Worm (Caenorhabditis elegans) whole organism, young adult: ENCODE measurements around the gene ZK418.6.

Source experiments
- B0336.3 ChIP-seq: fragments of 200-800 bp; sonication (Bioruptor generic); IDR thresholded peaks from 2 replicates; pipeline ENCODE4 v1.3.6; 2022; ENCODE audit warnings: missing genetic modification characterization, missing compliant biosample characterization
- ama-1 ChIP-seq, 3 experiments: fragments of 150-350 bp in 1 of 3; sonication (generic microtip) in 2 of 3; optimal IDR thresholded peaks; 2 replicates each; lab custom pipeline; 2014 to 2018; ENCODE audit warnings: missing biosample characterization in 2 of 3, missing genetic modification characterization in 2 of 3, missing genetic modification reagents in 2 of 3
- cebp-2 ChIP-seq: fragments of 200-800 bp; sonication (Bioruptor generic); IDR thresholded peaks from 2 replicates; pipeline ENCODE4 v1.3.6; 2022; ENCODE audit warnings: missing genetic modification characterization, missing compliant biosample characterization
- ceh-100 ChIP-seq: fragments of 200-800 bp; sonication (Bioruptor generic); IDR thresholded peaks from 2 replicates; pipeline ENCODE4 v1.3.6; 2022; ENCODE audit warnings: missing genetic modification reagents, missing genetic modification characterization, missing compliant biosample characterization
- egl-44 ChIP-seq: fragments of 200-800 bp; sonication (Bioruptor generic); IDR thresholded peaks from 2 replicates; pipeline ENCODE4 v1.3.6; 2022; ENCODE audit warnings: missing genetic modification reagents, missing genetic modification characterization, missing compliant biosample characterization
- ets-4 ChIP-seq: fragments of 200-800 bp; sonication (Bioruptor generic); optimal IDR thresholded peaks from 2 replicates; lab custom pipeline; 2018; ENCODE audit warnings: mild to moderate bottlenecking, missing genetic modification characterization, missing compliant biosample characterization
- hlh-12 ChIP-seq: sonication (generic microtip); optimal IDR thresholded peaks from 2 replicates; lab custom pipeline; 2016; ENCODE audit warnings: missing genetic modification characterization, missing compliant biosample characterization
- hmg-20 ChIP-seq: fragments of 200-800 bp; sonication (Bioruptor generic); IDR thresholded peaks from 2 replicates; pipeline ENCODE4 v1.3.6; 2022; ENCODE audit warnings: missing genetic modification reagents, missing genetic modification characterization, missing compliant biosample characterization
- hrde-1 ChIP-seq: sonication (generic microtip); optimal IDR thresholded peaks from 2 replicates; lab custom pipeline; 2016; ENCODE audit warnings: missing genetic modification characterization, mild to moderate bottlenecking, missing compliant biosample characterization, moderate library complexity, missing genotype, missing genetic modification reagents, borderline replicate concordance
- nfya-1 ChIP-seq: sonication (generic microtip); optimal IDR thresholded peaks from 2 replicates; lab custom pipeline; 2017; ENCODE audit warnings: antibody characterized with exemption, missing compliant biosample characterization, missing genetic modification characterization, borderline replicate concordance; ENCODE audit not compliant: insufficient read depth
- sdz-38 ChIP-seq: sonication (generic microtip); optimal IDR thresholded peaks from 2 replicates; lab custom pipeline; 2016; ENCODE audit warnings: missing genotype, missing genetic modification characterization, missing compliant biosample characterization
- snpc-4 ChIP-seq, 5 experiments: fragments of 150-350 bp in 1 of 5; sonication (generic microtip) in 4 of 5; optimal IDR thresholded peaks; 2 replicates each; lab custom pipeline; 2014 to 2018; ENCODE audit warnings: missing genetic modification characterization in 5 of 5, missing biosample characterization in 3 of 5, antibody characterized with exemption in 2 of 5, mild to moderate bottlenecking in 2 of 5, missing compliant biosample characterization in 2 of 5, missing genotype in 2 of 5, moderate library complexity in 2 of 5, missing genetic modification reagents in 1 of 5

DNA sequence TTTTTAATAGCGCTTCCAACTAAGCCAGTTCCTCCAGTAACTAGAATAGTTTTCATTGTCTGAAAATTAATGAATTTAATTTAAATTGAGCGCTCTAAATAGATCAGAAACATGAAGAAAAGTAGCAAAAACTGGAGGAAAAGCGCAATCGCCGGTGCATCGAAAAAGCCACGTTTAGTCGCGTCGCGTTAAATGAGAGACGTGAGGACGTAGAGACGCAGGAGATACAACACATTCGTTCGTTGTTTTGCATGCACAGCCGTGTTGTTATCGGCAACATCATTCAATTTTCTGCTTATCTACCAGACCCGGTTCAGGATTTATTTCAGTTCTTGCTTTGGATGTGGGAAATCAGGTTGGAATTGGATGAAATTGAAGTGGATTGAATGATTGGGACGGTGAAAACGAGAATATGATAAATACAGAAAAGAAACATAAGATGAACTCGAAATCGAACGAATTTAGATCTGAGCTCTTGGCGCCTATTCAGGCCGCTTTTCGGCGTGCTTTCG lies 11.2 kb downstream of the ZK418.6 start, which contains the start of gene ger-1:
- no peak for TF ChIP-seq hmg-20 (GFP tag; lab: Robert Waterston, UW)
- TF ChIP-seq sdz-38 (tag; lab: Kevin White, UChicago), result no peak
- no peak for TF ChIP-seq hlh-12
- no peak for TF ChIP-seq ama-1 (optimal IDR thresholded peaks at IDR 0.05; lab: Kevin White, UChicago)
- TF ChIP-seq ama-1 (GFP tag; optimal IDR thresholded peaks at IDR 0.05; lab: Kevin White, UChicago), result no peak
- no peak for TF ChIP-seq ets-4 (GFP tag; lab: Kevin White, UChicago)
- TF ChIP-seq ceh-100, result no peak
- TF ChIP-seq cebp-2 (GFP tag; lab: Robert Waterston, UW), result no peak
- TF ChIP-seq egl-44 (GFP tag; lab: Robert Waterston, UW), result no peak
- no peak for TF ChIP-seq snpc-4 (GFP tag; optimal IDR thresholded peaks at IDR 0.05; lab: Kevin White, UChicago)
- no peak for TF ChIP-seq snpc-4 (tag; optimal IDR thresholded peaks at IDR 0.05; lab: Kevin White, UChicago)
- no peak for TF ChIP-seq nfya-1
- no peak for TF ChIP-seq B0336.3 (GFP tag; lab: Robert Waterston, UW)
- TF ChIP-seq hrde-1 (tag; lab: Kevin White, UChicago), result no peak
